Worm (Caenorhabditis elegans) whole organism, young adult: Measurements from ENCODE around the gene golg-4.

ENCODE experiments used
- B0019.2 ChIP-seq: fragments of 200-800 bp; sonication (Bioruptor generic); conservative IDR thresholded peaks from 2 replicates; pipeline ENCODE4 v1.3.6; 2022; ENCODE audit warnings: missing genetic modification reagents, missing genetic modification characterization, missing compliant biosample characterization
- dox-1 ChIP-seq: fragments of 200-800 bp; sonication (Bioruptor generic); IDR thresholded peaks from 2 replicates; pipeline ENCODE4 v1.3.6; 2022; ENCODE audit warnings: missing genetic modification reagents, missing genetic modification characterization, missing compliant biosample characterization

DNA sequence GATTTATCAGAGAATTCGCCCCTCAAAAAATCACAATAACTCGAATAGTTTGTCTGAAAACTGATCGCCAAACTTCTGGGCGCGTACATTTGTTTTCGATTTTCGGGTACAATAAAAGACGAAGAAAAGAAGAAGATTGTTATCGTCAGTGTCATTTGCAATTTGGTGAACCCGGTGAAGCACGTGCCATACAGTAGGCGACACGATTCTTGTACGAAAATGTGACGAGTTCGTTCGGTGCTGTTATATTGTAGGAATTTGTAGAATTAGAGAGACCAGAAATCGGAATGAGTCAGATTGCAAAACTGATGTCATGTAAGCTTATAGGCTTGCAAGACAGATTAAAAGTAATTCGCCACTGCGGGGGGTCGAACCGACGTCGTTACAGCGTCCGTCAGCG, 37.6 kb upstream of the golg-4 start:
- no peak for TF ChIP-seq B0019.2 (GFP tag; lab: Robert Waterston, UW)
- no peak for TF ChIP-seq dox-1 (GFP tag; lab: Robert Waterston, UW)
